Worm (Caenorhabditis elegans): ENCODE measurements around the gene K10D11.3.

The K10D11.3 gene

DNA sequence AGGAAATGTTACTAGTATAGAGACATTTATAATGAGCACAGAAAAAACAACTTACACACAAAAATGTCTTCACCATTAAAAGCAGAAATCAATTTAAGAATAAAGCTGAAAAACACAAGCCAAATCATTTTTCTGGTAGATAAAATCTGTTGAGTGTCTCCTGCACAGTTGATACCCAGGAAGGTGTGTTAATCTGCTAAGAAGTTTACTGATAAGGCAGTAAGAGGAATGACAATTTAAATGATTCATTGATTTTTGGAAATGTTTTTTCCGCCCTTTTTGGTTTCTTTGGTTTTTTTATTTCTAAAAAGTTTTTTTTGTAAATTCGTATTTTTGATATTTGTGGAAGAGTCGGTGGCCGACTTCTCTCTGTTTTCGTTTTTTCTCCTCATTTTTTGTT lies at the start of gene K10D11.3:
Gene K10D11.3 (minus strand): TSS at position 174 of the 400 bp plus-strand sequence.
- TF ChIP-seq unc-62 (GFP tag; optimal IDR thresholded peaks at IDR 0.05), result no peak

DNA sequence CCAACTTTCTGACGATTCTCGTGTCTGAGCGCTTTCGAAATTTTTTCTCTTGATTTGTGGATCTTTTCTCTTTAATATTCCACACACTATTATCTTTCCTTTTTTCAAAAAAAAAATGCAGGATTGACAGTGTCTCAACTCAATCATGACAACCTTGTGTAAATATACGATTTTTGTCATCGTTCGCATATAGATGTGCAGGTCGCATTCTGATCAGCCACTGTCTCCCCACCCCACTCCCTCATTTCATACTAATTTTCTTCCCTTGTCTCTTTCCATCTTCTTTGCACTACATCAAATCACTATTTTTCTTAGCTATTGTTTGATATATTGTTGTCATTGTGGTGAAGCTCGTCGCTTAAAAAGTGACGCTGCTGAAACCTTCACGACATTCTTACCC lies 49.4 kb upstream of the K10D11.3 start:
- no peak for TF ChIP-seq unc-62 (GFP tag; optimal IDR thresholded peaks at IDR 0.05)

DNA sequence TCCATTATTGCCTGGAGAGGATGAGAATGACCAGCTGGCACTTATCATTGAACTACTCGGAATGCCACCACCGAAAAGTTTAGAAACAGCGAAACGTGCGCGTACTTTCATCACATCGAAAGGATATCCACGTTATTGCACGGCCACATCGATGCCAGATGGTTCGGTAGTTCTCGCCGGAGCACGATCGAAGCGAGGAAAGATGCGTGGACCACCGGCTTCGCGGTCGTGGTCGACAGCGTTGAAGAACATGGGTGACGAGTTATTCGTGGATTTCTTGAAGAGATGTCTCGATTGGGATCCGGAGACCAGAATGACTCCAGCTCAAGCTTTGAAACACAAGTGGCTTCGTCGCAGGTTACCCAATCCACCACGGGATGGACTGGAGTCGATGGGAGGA lies 47.6 kb upstream of the K10D11.3 start:
- no peak for TF ChIP-seq unc-62 (GFP tag; optimal IDR thresholded peaks at IDR 0.05)

DNA sequence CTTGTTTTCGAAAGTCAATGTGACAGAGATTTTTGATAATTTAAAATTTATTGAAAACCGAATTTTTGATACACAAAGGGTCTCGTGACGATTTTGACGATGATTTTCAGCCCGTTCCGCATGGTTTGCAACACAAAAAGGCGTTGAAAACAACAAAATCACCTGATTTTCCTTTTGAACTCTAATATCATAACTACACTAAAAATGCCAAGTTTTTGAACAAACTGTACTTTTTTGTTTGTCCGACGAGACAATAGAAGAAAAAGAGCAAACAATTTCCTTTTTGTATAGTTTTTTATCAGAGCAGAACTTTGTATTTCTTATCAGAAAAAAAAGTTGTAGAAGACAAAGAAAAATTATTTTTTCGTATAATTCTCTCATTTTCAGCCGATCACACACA lies 46.2 kb upstream of the K10D11.3 start:
- TF ChIP-seq unc-62 (GFP tag; optimal IDR thresholded peaks at IDR 0.05), result no peak

DNA sequence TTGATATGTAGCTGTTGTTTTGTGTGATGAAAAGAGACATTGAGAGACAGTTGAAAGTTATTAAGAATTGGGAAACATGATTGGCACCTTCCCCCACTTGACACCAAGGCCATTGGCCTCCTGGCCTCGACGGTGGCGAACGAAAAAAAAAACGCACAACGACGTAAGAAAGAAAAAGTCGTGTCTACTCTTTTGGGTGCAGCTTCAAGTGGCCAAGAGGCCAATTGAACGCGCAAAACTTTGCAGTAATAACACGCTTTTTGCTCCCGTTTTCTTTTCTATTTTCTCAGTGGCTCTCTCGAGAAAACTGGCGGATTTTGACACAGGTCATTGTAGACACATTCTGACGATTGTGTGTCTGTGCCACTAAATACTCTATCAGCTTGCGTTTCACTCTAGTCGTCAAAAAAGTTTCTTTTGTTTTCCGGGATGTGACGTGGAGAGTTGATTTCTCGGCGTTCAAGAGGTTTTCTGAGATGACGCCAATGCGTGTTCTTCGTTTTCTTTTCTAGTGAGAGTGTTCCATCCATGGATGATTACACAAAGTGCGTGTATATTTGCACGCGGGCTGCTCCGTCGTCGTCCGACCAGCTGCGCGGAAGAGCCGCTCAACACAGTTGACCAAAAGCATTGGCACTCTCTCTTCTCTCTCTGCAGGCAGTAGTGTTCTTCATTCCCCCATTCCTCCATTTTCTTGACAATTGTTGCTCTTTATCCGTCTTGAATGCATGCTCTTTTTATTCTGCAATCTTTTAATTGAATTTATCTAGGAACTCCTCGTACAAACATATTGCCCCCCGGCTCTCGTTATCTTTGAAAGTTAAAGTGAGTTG lies 44.7 kb upstream of the K10D11.3 start:
- no peak for TF ChIP-seq unc-62 (GFP tag; optimal IDR thresholded peaks at IDR 0.05)

DNA sequence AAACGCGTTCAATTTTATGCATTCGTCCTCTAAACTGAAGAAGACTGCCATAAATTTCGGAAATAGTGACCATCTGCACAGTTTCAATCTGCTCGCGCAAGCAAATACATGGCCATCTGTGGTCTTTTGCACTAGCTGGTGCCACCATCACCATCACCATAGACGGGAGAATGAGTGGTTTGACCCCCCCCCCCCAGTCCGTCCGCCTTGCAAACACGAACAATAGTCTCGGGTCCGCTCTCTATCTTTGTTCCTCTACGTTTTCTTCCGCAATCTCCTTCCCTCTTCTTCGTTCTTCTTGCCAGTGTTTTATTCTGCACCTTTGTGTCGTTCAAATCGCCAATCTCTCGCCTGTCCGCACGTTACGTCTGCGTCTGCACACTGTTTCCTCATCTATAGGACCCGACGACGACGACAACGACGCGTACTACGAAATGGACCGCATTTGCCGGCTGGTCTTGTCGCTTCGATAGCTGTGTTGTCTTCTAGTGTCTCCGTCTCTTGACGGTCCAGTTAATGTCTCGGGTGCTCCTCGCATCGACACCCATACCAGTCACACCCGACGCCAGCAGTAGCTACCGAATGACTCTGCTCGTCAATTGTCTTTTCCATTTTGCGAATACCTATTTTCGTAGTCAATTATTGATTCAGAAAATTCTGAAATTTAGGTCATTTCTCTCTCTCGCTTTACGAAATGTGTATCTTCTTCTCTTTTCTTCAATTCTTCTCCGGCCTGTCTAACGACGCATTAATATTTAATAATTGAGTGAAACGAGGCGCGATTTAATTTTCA lies 43.9 kb upstream of the K10D11.3 start:
- TF ChIP-seq unc-62 (GFP tag; optimal IDR thresholded peaks at IDR 0.05), result no peak

DNA sequence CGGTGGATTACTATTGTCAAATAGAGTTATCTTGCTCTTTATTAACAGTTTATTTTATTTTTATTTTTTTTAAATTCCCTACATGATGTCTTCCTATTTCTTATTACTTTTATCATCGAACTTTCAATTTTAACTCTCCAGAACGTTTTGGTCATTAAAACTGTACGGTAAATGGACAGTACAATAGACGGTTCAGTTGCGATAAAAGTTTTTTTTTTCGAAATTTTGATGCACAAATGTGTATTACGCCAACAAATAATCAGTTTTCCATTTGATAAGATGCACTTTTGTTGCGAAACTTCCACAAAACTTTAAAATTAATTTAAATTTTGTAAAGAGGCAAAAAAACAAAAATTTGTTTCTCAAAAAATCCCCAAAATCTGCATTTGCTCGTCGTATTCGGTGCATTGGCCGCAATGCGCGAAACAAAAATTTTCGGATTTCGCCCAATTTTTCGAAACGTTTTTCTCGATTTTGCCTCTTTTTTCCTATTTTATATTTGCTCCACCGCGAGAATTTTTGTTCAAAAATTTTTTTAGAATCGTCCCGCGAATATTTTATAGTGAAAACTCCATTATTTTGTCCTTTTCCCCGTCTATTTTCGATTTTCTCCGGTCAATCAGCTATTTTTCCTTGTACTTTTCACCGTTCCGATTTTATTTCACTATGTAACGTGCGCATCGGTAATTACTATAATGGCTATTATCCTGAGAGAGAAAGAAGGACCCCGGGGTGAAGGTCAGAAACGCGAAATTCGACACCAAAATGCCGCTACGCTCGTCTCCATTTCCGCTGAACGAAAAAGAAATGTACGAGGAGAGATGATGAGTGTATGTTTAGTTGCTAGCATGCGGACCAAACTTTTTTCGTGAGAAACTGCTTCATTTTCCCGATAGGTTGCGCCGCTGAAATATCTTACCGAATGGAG lies 43.1 kb upstream of the K10D11.3 start:
- no peak for TF ChIP-seq unc-62 (GFP tag; optimal IDR thresholded peaks at IDR 0.05)

DNA sequence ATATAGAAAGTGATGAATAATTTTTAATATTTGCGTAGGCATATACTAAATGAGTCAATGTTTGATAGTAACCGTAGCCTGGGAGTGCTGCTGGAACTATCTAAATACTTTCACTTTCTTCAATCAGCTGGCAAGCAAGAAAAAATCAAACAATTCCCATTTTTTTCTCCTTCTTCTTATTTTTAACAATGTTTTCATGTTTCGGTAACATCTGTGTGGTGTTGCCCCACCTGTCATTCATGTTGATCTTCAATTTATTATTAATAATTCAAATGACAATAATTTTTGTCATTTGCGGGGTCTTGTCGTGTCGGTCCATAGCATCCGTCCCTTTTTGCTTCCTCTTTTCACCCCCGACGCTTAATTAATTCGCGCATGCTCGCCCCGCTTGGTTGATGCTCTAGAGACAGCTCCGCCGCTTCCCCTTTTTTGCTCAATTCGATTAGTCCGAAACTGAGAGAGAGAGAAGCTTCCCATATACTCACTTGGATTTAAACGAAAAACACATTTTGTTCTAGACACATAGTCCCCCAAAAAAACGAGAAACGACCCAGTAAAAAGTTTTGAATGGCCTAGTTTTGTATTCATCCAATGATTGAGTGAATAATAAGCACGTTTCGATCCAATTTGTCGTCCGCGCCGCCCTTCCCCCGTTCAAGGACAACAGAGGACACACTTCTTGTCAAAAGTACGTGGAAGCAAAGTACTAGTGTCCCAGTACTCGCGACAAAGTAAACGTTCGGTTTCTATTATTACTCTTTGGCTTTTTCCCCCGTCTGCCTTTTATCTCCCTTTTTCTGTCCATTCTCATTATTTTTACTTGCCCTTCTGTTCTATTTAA lies 42.1 kb upstream of the K10D11.3 start:
- no peak for TF ChIP-seq unc-62 (GFP tag; optimal IDR thresholded peaks at IDR 0.05)

DNA sequence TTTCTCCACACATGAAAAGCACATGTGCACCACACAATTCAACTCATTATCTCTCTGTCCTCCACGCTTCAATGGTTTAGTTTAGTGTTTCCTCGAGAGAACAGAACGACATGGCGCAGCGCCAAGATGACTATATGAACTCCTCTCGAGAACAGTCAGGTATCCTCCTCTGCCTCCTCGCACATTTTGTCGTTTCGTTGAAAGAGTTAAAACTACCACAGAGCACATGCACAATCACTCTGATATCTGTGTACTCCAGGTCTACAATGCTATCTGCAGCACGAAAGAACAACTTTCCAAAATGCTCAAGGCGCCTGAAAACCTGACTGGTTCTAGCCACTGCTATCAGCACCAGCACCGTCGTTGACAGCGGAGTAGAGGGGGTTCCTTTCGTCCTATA lies 40.8 kb upstream of the K10D11.3 start:
- TF ChIP-seq unc-62 (GFP tag; optimal IDR thresholded peaks at IDR 0.05), result no peak

DNA sequence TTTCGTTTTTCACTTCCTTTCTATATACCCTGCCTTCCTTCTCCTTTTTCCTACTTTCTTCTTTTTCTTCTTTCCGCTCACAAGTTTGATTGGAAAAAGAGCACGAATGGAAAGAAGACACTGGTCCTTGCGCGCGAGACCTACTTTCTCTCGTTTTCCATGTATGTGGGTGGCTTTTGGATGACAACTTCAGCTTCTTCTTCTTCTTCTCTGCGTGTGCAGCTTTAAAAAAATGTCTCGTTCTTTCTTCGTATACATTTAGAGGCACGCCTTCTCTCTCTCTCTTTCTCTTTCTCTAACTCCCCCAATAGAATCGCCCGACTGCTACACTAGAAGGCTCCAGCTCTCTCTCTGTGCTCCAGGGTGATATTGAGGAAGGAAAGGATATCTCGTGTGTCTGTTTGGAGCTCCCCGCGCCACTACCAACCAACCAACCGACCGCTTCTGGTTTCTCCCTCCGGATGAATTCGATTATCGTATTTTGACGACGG lies 40.0 kb upstream of the K10D11.3 start:
- no peak for TF ChIP-seq unc-62 (GFP tag; optimal IDR thresholded peaks at IDR 0.05)

DNA sequence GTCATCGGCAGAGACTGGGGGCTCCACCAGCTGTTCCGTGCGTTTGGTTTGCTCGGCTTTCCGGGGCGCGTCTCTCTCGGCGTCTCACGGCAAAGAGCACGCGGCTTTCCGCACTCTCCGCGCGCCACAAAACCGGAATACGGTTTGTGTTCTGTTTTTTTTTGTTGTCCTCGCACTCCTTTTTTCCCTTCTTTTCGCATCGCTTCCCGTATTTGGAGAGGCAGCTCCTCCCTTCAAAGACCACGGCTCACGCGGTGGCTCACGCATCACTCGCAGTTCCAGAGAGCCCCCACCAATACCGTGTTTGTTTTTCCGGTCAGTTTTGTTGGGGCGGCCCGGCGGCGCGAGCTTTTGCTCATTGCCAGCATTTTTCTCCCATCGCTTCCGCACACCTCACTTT lies 37.0 kb upstream of the K10D11.3 start:
- no peak for TF ChIP-seq unc-62 (GFP tag; optimal IDR thresholded peaks at IDR 0.05)

DNA sequence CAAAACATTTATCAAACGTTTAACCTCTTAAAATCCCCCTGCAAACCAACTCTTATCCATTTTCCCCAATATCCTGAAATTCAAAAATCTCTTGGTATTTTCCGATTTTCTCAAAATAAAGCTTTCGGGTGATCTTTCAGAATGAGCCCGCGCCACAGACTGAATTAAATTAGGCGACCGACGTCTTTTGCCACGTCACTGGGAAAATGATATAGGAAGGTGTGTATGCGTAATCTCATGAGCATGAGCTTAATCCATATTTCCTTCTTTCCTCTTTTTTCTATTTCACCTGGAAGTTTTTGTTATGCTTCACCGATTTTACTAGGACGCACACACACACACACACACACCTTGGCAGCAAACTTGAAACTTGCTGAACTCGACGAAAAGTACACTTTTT lies 35.1 kb upstream of the K10D11.3 start:
- TF ChIP-seq unc-62 (GFP tag; optimal IDR thresholded peaks at IDR 0.05), result no peak

DNA sequence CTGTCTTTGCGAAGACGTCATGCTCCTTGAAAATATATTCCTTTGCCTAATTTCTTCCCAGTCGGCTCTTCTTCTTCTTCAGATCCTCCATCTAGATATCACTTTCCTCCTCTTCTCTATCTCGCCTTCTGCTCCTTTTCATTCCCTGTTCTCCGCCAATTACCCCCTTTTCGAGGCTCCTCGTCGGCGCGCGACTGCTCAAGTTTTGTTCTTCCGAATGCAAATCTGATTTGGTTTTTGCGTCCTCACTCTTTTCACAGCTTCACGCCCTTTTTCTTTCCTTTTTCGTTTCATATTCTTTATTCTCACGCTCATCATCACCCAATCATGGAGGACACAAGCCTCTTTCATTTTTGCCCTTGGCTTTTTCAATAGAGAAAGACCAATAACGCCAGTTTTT lies 30.9 kb upstream of the K10D11.3 start:
- no peak for TF ChIP-seq unc-62 (GFP tag; optimal IDR thresholded peaks at IDR 0.05)

DNA sequence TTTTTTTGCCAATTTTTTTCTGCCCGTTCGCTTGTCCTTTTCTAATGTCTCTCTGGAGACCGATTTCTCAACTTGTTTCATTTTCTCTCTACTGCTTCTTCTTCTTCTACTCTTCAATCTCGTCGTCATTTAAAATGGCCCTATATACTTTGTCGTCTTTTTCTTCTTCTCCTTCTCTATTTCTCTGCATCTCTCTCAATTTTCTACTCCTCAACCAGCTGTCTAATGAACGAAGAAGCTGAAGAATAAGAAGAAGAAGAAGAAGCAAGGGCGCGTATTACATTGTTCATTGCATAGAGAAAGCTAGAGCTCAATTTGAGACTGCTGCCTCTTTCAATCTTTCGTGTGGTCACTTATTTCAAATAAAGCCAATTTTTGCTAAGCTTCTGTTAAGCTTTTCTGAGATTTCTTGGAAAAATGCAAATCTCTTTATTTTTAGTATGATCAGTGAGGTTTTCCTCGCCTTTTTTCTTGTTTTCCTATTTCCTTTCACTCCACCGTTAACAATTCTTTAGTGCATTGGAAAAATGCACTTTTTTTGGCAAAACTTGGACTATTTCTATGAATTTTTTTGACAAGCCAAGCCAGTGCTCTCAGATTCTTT lies 30.0 kb upstream of the K10D11.3 start:
- TF ChIP-seq unc-62 (GFP tag; optimal IDR thresholded peaks at IDR 0.05), result no peak
